Fruit fly (Drosophila melanogaster) whole organism, embryonic: ENCODE data around the gene CG3630.

Experiments
- Adf1 ChIP-seq: fragments of 200-800 bp; sonication (Bioruptor generic); IDR thresholded peaks from 2 replicates; pipeline ENCODE4 v1.3.6; 2022; ENCODE audit warnings: missing biosample characterization, missing genetic modification characterization
- Asciz ChIP-seq: fragments of 200-800 bp; sonication (Bioruptor generic); optimal IDR thresholded peaks from 2 replicates; lab custom pipeline; 2017; ENCODE audit warnings: missing biosample characterization, mild to moderate bottlenecking, missing genetic modification characterization, missing genetic modification reagents
- Blimp-1 ChIP-seq: fragments of 200-800 bp; sonication (Bioruptor generic); optimal IDR thresholded peaks from 3 replicates; lab custom pipeline; 2018; ENCODE audit warnings: missing biosample characterization, missing genetic modification characterization, mild to moderate bottlenecking, moderate library complexity, missing genetic modification reagents
- CG10321 ChIP-seq: fragments of 200-800 bp; sonication (Bioruptor generic); IDR thresholded peaks from 2 replicates; pipeline ENCODE4 v1.3.6; 2022; ENCODE audit warnings: missing biosample characterization, missing genetic modification characterization
- CG10959 ChIP-seq: fragments of 200-800 bp; sonication (Bioruptor generic); IDR thresholded peaks from 2 replicates; pipeline ENCODE4 v1.3.6; 2022; ENCODE audit warnings: missing biosample characterization, missing genetic modification characterization
- CG11696 ChIP-seq: fragments of 200-800 bp; sonication (Bioruptor generic); IDR thresholded peaks from 2 replicates; pipeline ENCODE4 v1.3.6; 2022; ENCODE audit warnings: missing biosample characterization, missing genetic modification characterization
- CG12155 ChIP-seq: fragments of 200-800 bp; sonication (Bioruptor generic); optimal IDR thresholded peaks from 3 replicates; lab custom pipeline; 2016; ENCODE audit warnings: missing biosample characterization, missing genetic modification characterization
- CG12236 ChIP-seq: fragments of 200-800 bp; sonication (Bioruptor generic); optimal IDR thresholded peaks from 2 replicates; lab custom pipeline; 2016; ENCODE audit warnings: missing biosample characterization, missing genetic modification characterization
- CG1233 ChIP-seq: fragments of 200-800 bp; sonication (Bioruptor generic); optimal IDR thresholded peaks from 4 replicates; lab custom pipeline; 2018; ENCODE audit warnings: missing biosample characterization, mild to moderate bottlenecking, missing genetic modification characterization
- CG12942 ChIP-seq: fragments of 200-800 bp; sonication (Bioruptor generic); optimal IDR thresholded peaks from 3 replicates; lab custom pipeline; 2016; ENCODE audit warnings: missing biosample characterization, missing genetic modification characterization
- CG15011 ChIP-seq: fragments of 200-800 bp; sonication (Bioruptor generic); optimal IDR thresholded peaks from 3 replicates; lab custom pipeline; 2018; ENCODE audit warnings: missing biosample characterization, mild to moderate bottlenecking, missing genetic modification characterization
- CG17912 ChIP-seq: fragments of 200-800 bp; sonication (Bioruptor generic); optimal IDR thresholded peaks from 2 replicates; lab custom pipeline; 2018; ENCODE audit warnings: missing biosample characterization, mild to moderate bottlenecking, missing genetic modification characterization
- CG4282 ChIP-seq: fragments of 200-800 bp; sonication (Bioruptor generic); optimal IDR thresholded peaks from 2 replicates; lab custom pipeline; 2016; ENCODE audit warnings: missing biosample characterization, missing genetic modification characterization
- CG6791 ChIP-seq: fragments of 200-800 bp; sonication (Bioruptor generic); IDR thresholded peaks from 3 replicates; pipeline ENCODE4 v1.3.6; 2022; ENCODE audit warnings: missing biosample characterization, missing genetic modification characterization; ENCODE audit not compliant: partially characterized antibody
- CG7357 ChIP-seq: fragments of 200-800 bp; sonication (Bioruptor generic); IDR thresholded peaks from 3 replicates; pipeline ENCODE4 v1.3.6; 2022; ENCODE audit warnings: missing biosample characterization, missing genetic modification characterization
- CG7372 ChIP-seq: fragments of 200-800 bp; sonication (Bioruptor generic); IDR thresholded peaks from 2 replicates; pipeline ENCODE4 v1.3.6; 2022; ENCODE audit warnings: missing biosample characterization, missing genetic modification characterization
- CG7839 ChIP-seq: fragments of 200-800 bp; sonication (Bioruptor generic); optimal IDR thresholded peaks from 3 replicates; lab custom pipeline; 2018; ENCODE audit warnings: missing biosample characterization, mild to moderate bottlenecking, missing genetic modification characterization, moderate library complexity
- CG7963 ChIP-seq: fragments of 200-800 bp; sonication (Bioruptor generic); IDR thresholded peaks from 3 replicates; pipeline ENCODE4 v1.3.6; 2022; ENCODE audit warnings: missing biosample characterization, missing genetic modification characterization; ENCODE audit not compliant: partially characterized antibody
- CG9215 ChIP-seq: fragments of 200-800 bp; sonication (Bioruptor generic); IDR thresholded peaks from 2 replicates; pipeline ENCODE4 v1.3.6; 2022; ENCODE audit warnings: missing biosample characterization, missing genetic modification characterization
- CG9817 ChIP-seq: fragments of 200-800 bp; sonication (Bioruptor generic); optimal IDR thresholded peaks from 2 replicates; lab custom pipeline; 2018; ENCODE audit warnings: missing biosample characterization, mild to moderate bottlenecking, missing genetic modification characterization, moderate library complexity
- CG9932 ChIP-seq: fragments of 200-800 bp; sonication (Bioruptor generic); IDR thresholded peaks from 2 replicates; pipeline ENCODE4 v1.3.6; 2022; ENCODE audit warnings: missing biosample characterization, missing genetic modification characterization
- D19B ChIP-seq: fragments of 200-800 bp; sonication (Bioruptor generic); optimal IDR thresholded peaks from 2 replicates; lab custom pipeline; 2017; ENCODE audit warnings: missing biosample characterization, mild to moderate bottlenecking, missing genetic modification characterization
- Dip3 ChIP-seq: fragments of 200-800 bp; sonication (Bioruptor generic); optimal IDR thresholded peaks from 3 replicates; lab custom pipeline; 2016; ENCODE audit warnings: missing biosample characterization, missing genetic modification characterization
- Dp ChIP-seq: fragments of 200-800 bp; sonication (Bioruptor generic); optimal IDR thresholded peaks from 2 replicates; lab custom pipeline; 2018; ENCODE audit warnings: missing biosample characterization, mild to moderate bottlenecking, missing genetic modification characterization, moderate library complexity
- Drgx ChIP-seq: fragments of 200-800 bp; sonication (Bioruptor generic); IDR thresholded peaks from 2 replicates; pipeline ENCODE4 v1.3.6; 2022; ENCODE audit warnings: missing biosample characterization, missing genetic modification characterization
- GATAe ChIP-seq: fragments of 200-800 bp; sonication (Bioruptor generic); conservative IDR thresholded peaks from 2 replicates; pipeline ENCODE4 v1.3.6; 2022; ENCODE audit warnings: missing biosample characterization, missing genetic modification characterization
- H15 ChIP-seq: fragments of 200-800 bp; sonication (Bioruptor generic); IDR thresholded peaks from 3 replicates; pipeline ENCODE4 v1.3.6; 2022; ENCODE audit warnings: missing biosample characterization, missing genetic modification characterization
- Hr51 ChIP-seq, 2 experiments: fragments of 200-800 bp; sonication (Bioruptor generic); optimal IDR thresholded peaks; 2 replicates in 1 of 2; 3 replicates in 1 of 2; lab custom pipeline; 2016 to 2018; ENCODE audit warnings: missing biosample characterization in 2 of 2, missing genetic modification characterization in 2 of 2, mild to moderate bottlenecking in 1 of 2, moderate library complexity in 1 of 2
- Med ChIP-seq: fragments of 200-800 bp; sonication (Bioruptor generic); peaks from one replicate; lab custom pipeline; 2016; ENCODE audit warnings: missing biosample characterization, missing genetic modification characterization, mild to moderate bottlenecking, inconsistent platforms, moderate library complexity
- Oli ChIP-seq: fragments of 200-800 bp; sonication (Bioruptor generic); optimal IDR thresholded peaks from 2 replicates; lab custom pipeline; 2018; ENCODE audit warnings: missing biosample characterization, mild to moderate bottlenecking, missing genetic modification characterization, moderate library complexity
- Sin3A ChIP-seq: fragments of >200 bp; optimal IDR thresholded peaks from 2 replicates; lab custom pipeline; 2018
- Spps ChIP-seq: fragments of 200-800 bp; sonication (Bioruptor generic); optimal IDR thresholded peaks from 2 replicates; lab custom pipeline; 2018; ENCODE audit warnings: missing biosample characterization, mild to moderate bottlenecking, missing genetic modification characterization
- Taf1 ChIP-seq: fragments of 200-800 bp; sonication (Bioruptor generic); IDR thresholded peaks from 2 replicates; pipeline ENCODE4 v1.3.6; 2022; ENCODE audit warnings: missing biosample characterization, missing genetic modification characterization
- Tbp ChIP-seq: fragments of >200 bp; optimal IDR thresholded peaks from 2 replicates; lab custom pipeline; 2018; ENCODE audit warnings: missing biosample characterization, missing genetic modification characterization
- Xbp1 ChIP-seq: fragments of 200-800 bp; sonication (Bioruptor generic); optimal IDR thresholded peaks from 3 replicates; lab custom pipeline; 2016; ENCODE audit warnings: missing biosample characterization, mild to moderate bottlenecking, missing genetic modification characterization
- ara ChIP-seq: fragments of 200-800 bp; sonication (Bioruptor generic); IDR thresholded peaks from 2 replicates; pipeline ENCODE4 v1.3.6; 2022; ENCODE audit warnings: missing biosample characterization, missing genetic modification characterization
- ase ChIP-seq: fragments of 200-800 bp; sonication (Bioruptor generic); IDR thresholded peaks from 3 replicates; pipeline ENCODE4 v1.3.6; 2022; ENCODE audit warnings: missing biosample characterization, missing genetic modification characterization
- btn ChIP-seq: fragments of 200-800 bp; sonication (Bioruptor generic); optimal IDR thresholded peaks from 2 replicates; lab custom pipeline; 2016; ENCODE audit warnings: missing biosample characterization, missing genetic modification characterization
- chinmo ChIP-seq: fragments of 200-800 bp; sonication (Bioruptor generic); IDR thresholded peaks from 4 replicates; pipeline ENCODE4 v1.3.6; 2022; ENCODE audit warnings: missing biosample characterization, missing genetic modification characterization; ENCODE audit not compliant: partially characterized antibody
- danr ChIP-seq: fragments of 200-800 bp; sonication (Bioruptor generic); IDR thresholded peaks from 2 replicates; pipeline ENCODE4 v1.3.6; 2022; ENCODE audit warnings: missing biosample characterization, missing genetic modification characterization
- kah ChIP-seq: fragments of 200-800 bp; sonication (Bioruptor generic); optimal IDR thresholded peaks from 2 replicates; lab custom pipeline; 2018; ENCODE audit warnings: missing biosample characterization, mild to moderate bottlenecking, missing genetic modification characterization
- nerfin-1 ChIP-seq: fragments of 200-800 bp; sonication (Bioruptor generic); optimal IDR thresholded peaks from 3 replicates; lab custom pipeline; 2019; ENCODE audit warnings: missing biosample characterization, mild to moderate bottlenecking, missing genetic modification characterization, moderate library complexity
- onecut ChIP-seq: fragments of 200-800 bp; sonication (Bioruptor generic); IDR thresholded peaks from 2 replicates; pipeline ENCODE4 v1.3.6; 2022; ENCODE audit warnings: missing biosample characterization, missing genetic modification characterization
- run ChIP-seq: fragments of 200-800 bp; sonication (Bioruptor generic); optimal IDR thresholded peaks from 3 replicates; lab custom pipeline; 2018; ENCODE audit warnings: missing biosample characterization, mild to moderate bottlenecking, missing genetic modification characterization
- sens-2 ChIP-seq: fragments of 200-800 bp; sonication (Bioruptor generic); IDR thresholded peaks from 2 replicates; pipeline ENCODE4 v1.3.6; 2022; ENCODE audit warnings: missing biosample characterization, missing genetic modification characterization
- shn ChIP-seq: fragments of 200-800 bp; sonication (Bioruptor generic); optimal IDR thresholded peaks from 3 replicates; lab custom pipeline; 2016; ENCODE audit warnings: missing biosample characterization, missing genetic modification characterization
- sna ChIP-seq: fragments of 200-800 bp; sonication (Bioruptor generic); IDR thresholded peaks from 2 replicates; pipeline ENCODE4 v1.3.6; 2022; ENCODE audit warnings: missing biosample characterization, missing genetic modification characterization; ENCODE audit not compliant: partially characterized antibody
- sr ChIP-seq: fragments of 200-800 bp; sonication (Bioruptor generic); IDR thresholded peaks from 3 replicates; pipeline ENCODE4 v1.3.6; 2022; ENCODE audit warnings: missing biosample characterization, missing genetic modification characterization
- trh ChIP-seq: fragments of 200-800 bp; sonication (Bioruptor generic); optimal IDR thresholded peaks from 2 replicates; lab custom pipeline; 2016; ENCODE audit warnings: missing biosample characterization, missing genetic modification characterization
- vvl ChIP-seq: fragments of 200-800 bp; sonication (Bioruptor generic); IDR thresholded peaks from 2 replicates; pipeline ENCODE4 v1.3.6; 2022; ENCODE audit warnings: missing biosample characterization, missing genetic modification characterization
- wor ChIP-seq: fragments of 200-800 bp; sonication (Bioruptor generic); IDR thresholded peaks from 2 replicates; pipeline ENCODE4 v1.3.6; 2022; ENCODE audit warnings: missing biosample characterization, missing genetic modification characterization

The CG3630 gene

dm6 chrX:2208641-2209241 is 46.7 kb downstream of the CG3630 start (continued):
- TF ChIP-seq CG17912 (GFP tag; lab: Kevin White, UChicago) (no peak), D19B (peak; percentile 8), Sin3A (no peak), CG4282 (GFP tag; lab: Kevin White, UChicago) (no peak), chinmo (GFP tag; lab: Robert Waterston, UW) (no peak), Dp (GFP tag; lab: Kevin White, UChicago) (no peak), CG9215 (0 out of 2 replicates have a peak, but pooled peaks have one; percentile 10), Taf1 (GFP tag; lab: Robert Waterston, UW) (no peak), run (no peak), CG6791 (GFP tag; lab: Robert Waterston, UW) (no peak), shn (GFP tag; lab: Kevin White, UChicago) (no peak), CG10959 (GFP tag; lab: Robert Waterston, UW) (no peak), Xbp1 (GFP tag; lab: Kevin White, UChicago) (no peak), CG7372 (GFP tag; lab: Robert Waterston, UW) (no peak), danr (no peak), CG15011 (GFP tag; lab: Kevin White, UChicago) (no peak), onecut (GFP tag; lab: Robert Waterston, UW) (no peak), wor (GFP tag; lab: Robert Waterston, UW) (no peak), Spps (tag; lab: Kevin White, UChicago) (no peak), Blimp-1 (GFP tag; lab: Kevin White, UChicago) (no peak), ara (GFP tag; lab: Robert Waterston, UW) (peak; percentile 41; the same call in 1 of the 2 replicates), Drgx (peak; percentile 58; the same call in 1 of the 2 replicates), sens-2 (no peak), CG7357 (GFP tag; lab: Robert Waterston, UW) (no peak; the same call in 2 of the 3 replicates), CG7839 (tag; lab: Kevin White, UChicago) (peak; percentile 49), CG9817 (tag; lab: Kevin White, UChicago) (peak; percentile 14), CG12155 (GFP tag; lab: Kevin White, UChicago) (no peak), Oli (tag; lab: Kevin White, UChicago) (no peak), GATAe (GFP tag; lab: Robert Waterston, UW) (no peak), CG11696 (no peak), kah (no peak), Hr51 (GFP tag; optimal IDR thresholded peaks at IDR 0.05; lab: Kevin White, UChicago) (peak in 1 of 2 experiments; percentile 11), ase (GFP tag; lab: Robert Waterston, UW) (no peak), CG7963 (GFP tag; lab: Robert Waterston, UW) (no peak), Tbp (no peak), Med (GFP tag; lab: Kevin White, UChicago) (peak; percentile 74), CG9932 (GFP tag; lab: Robert Waterston, UW) (peak; percentile 59), Asciz (GFP tag; lab: Kevin White, UChicago) (no peak), sna (GFP tag; lab: Robert Waterston, UW) (no peak), H15 (no peak), sr (GFP tag; lab: Robert Waterston, UW) (no peak), CG12942 (GFP tag; lab: Kevin White, UChicago) (no peak), CG10321 (GFP tag; lab: Robert Waterston, UW) (no peak), Adf1 (GFP tag; lab: Robert Waterston, UW) (no peak; the same call in 1 of the 2 replicates), vvl (GFP tag; lab: Robert Waterston, UW) (0 out of 2 replicates have a peak, but pooled peaks have one; percentile 25), CG12236 (no peak), nerfin-1 (tag; lab: Kevin White, UChicago) (no peak), CG1233 (no peak), Dip3 (GFP tag; lab: Kevin White, UChicago) (no peak), btn (no peak), trh (GFP tag; lab: Kevin White, UChicago) (no peak)
